Worm (Caenorhabditis elegans) whole organism, L4 larva: ENCODE data around the gene T19H12.12.
A peak's percentile ranks its signal among the peaks of the same experiment; 100 is the strongest.

Experiments
- F10B5.3 ChIP-seq: sonication (generic microtip); optimal IDR thresholded peaks from 2 replicates; lab custom pipeline; 2016; ENCODE audit warnings: mild to moderate bottlenecking, missing genetic modification characterization, missing compliant biosample characterization
- R02D3.7 ChIP-seq: fragments of 150-350 bp; sonication (generic microtip); optimal IDR thresholded peaks from 3 replicates; lab custom pipeline; 2014; ENCODE audit warnings: missing biosample characterization, missing genetic modification characterization
- arid-1 ChIP-seq: fragments of 200-800 bp; sonication (Bioruptor generic); conservative IDR thresholded peaks from 2 replicates; pipeline ENCODE4 v1.3.6; 2022; ENCODE audit warnings: missing genetic modification reagents, missing genetic modification characterization, missing compliant biosample characterization
- ceh-32 ChIP-seq: sonication (generic microtip); optimal IDR thresholded peaks from 2 replicates; lab custom pipeline; 2016; ENCODE audit warnings: mild to moderate bottlenecking, missing genetic modification characterization, missing compliant biosample characterization; ENCODE audit not compliant: poor library complexity
- ces-1 ChIP-seq: fragments of 150-350 bp; sonication (generic microtip); optimal IDR thresholded peaks from 4 replicates; lab custom pipeline; 2014; ENCODE audit warnings: missing biosample characterization, missing genetic modification reagents, missing genetic modification characterization
- dmd-6 ChIP-seq: fragments of 200-800 bp; sonication (Bioruptor generic); IDR thresholded peaks from 2 replicates; pipeline ENCODE4 v1.3.6; 2022; ENCODE audit warnings: missing genetic modification reagents, missing genetic modification characterization, missing compliant biosample characterization
- dmd-9 ChIP-seq: fragments of 200-800 bp; sonication (Bioruptor generic); IDR thresholded peaks from 2 replicates; pipeline ENCODE4 v1.3.6; 2022; ENCODE audit warnings: missing genetic modification reagents, missing genetic modification characterization, missing compliant biosample characterization
- dpl-1 ChIP-seq: fragments of 150-350 bp; optimal IDR thresholded peaks from 2 replicates; lab custom pipeline; 2014; ENCODE audit warnings: missing biosample characterization, missing genetic modification reagents, missing genetic modification characterization
- egl-27 ChIP-seq: sonication (generic microtip); optimal IDR thresholded peaks from 3 replicates; lab custom pipeline; 2017; ENCODE audit warnings: missing biosample characterization, missing genetic modification reagents, missing genetic modification characterization
- hlh-30 ChIP-seq: sonication (generic microtip); optimal IDR thresholded peaks from 2 replicates; lab custom pipeline; 2017; ENCODE audit warnings: antibody characterized with exemption, mild to moderate bottlenecking, missing genetic modification characterization, missing compliant biosample characterization; ENCODE audit not compliant: insufficient read depth
- hmg-1.1 ChIP-seq: fragments of 200-800 bp; sonication (Bioruptor generic); IDR thresholded peaks from 2 replicates; pipeline ENCODE4 v1.3.6; 2022; ENCODE audit warnings: missing genetic modification reagents, missing genetic modification characterization, missing compliant biosample characterization
- lin-13 ChIP-seq: fragments of 150-350 bp; optimal IDR thresholded peaks from 2 replicates; lab custom pipeline; 2014; ENCODE audit warnings: missing biosample characterization, missing genetic modification reagents, missing genetic modification characterization
- mxl-2 ChIP-seq: fragments of 200-800 bp; sonication (Bioruptor generic); conservative IDR thresholded peaks from 2 replicates; pipeline ENCODE4 v1.3.6; 2022; ENCODE audit warnings: missing genetic modification reagents, missing genetic modification characterization, missing compliant biosample characterization
- nhr-28 ChIP-seq: fragments of 150-350 bp; optimal IDR thresholded peaks from 2 replicates; lab custom pipeline; 2014; ENCODE audit warnings: missing biosample characterization, missing genetic modification characterization
- nhr-6 ChIP-seq: fragments of 150-350 bp; optimal IDR thresholded peaks from 2 replicates; lab custom pipeline; 2014; ENCODE audit warnings: missing biosample characterization, missing genetic modification characterization
- php-3 ChIP-seq: fragments of 200-800 bp; sonication (Bioruptor generic); IDR thresholded peaks from 2 replicates; pipeline ENCODE4 v1.3.6; 2022; ENCODE audit warnings: missing genetic modification reagents, missing genetic modification characterization, missing compliant biosample characterization
- skn-1 ChIP-seq: fragments of 150-350 bp; optimal IDR thresholded peaks from 2 replicates; lab custom pipeline; 2014; ENCODE audit warnings: missing biosample characterization, missing genetic modification characterization
- tag-97 ChIP-seq: fragments of 200-800 bp; sonication (Bioruptor generic); IDR thresholded peaks from 2 replicates; pipeline ENCODE4 v1.3.6; 2022; ENCODE audit warnings: missing genetic modification characterization, missing compliant biosample characterization
- unc-62 ChIP-seq, 3 experiments: fragments of 150-350 bp in 1 of 3; sonication (generic microtip); optimal IDR thresholded peaks in 2 of 3; peaks in 1 of 3; 1 replicate in 1 of 3; 2 replicates in 2 of 3; lab custom pipeline; 2014 to 2017; ENCODE audit warnings: missing biosample characterization in 3 of 3, missing genetic modification characterization in 3 of 3, missing genetic modification reagents in 3 of 3, missing genotype in 1 of 3

T19H12.12 gene

ce11 chrV:4924618-4925017 is 40.0 kb downstream of the T19H12.12 start, which contains the start of gene srh-20:
Gene srh-20 (plus strand): TSS chrV:4924918.
- TF ChIP-seq mxl-2 (GFP tag; lab: Robert Waterston, UW): no peak
- TF ChIP-seq hlh-30 (tag; lab: Kevin White, UChicago): no peak

ce11 chrV:4926371-4926770 is 41.8 kb downstream of the T19H12.12 start, which contains the start of gene srh-21:
Gene srh-21 (plus strand): TSS chrV:4926671.
- TF ChIP-seq hmg-1.1 (GFP tag; lab: Robert Waterston, UW) (no peak), R02D3.7 (no peak), dmd-6 (GFP tag; lab: Robert Waterston, UW) (no peak), dpl-1 (GFP tag; lab: Kevin White, UChicago) (no peak), php-3 (GFP tag; lab: Robert Waterston, UW) (no peak), unc-62 (GFP tag; optimal IDR thresholded peaks at IDR 0.05 in 1 of 2; lab: Kevin White, UChicago) (peak in 1 of 2 experiments; percentile 65), unc-62 (tag; optimal IDR thresholded peaks at IDR 0.05; lab: Kevin White, UChicago) (no peak), F10B5.3 (no peak)

ce11 chrV:4929842-4930241 is 45.3 kb downstream of the T19H12.12 start, which contains the start of gene str-205:
Gene str-205 (minus strand): TSS chrV:4929942.
- TF ChIP-seq R02D3.7 (no peak), arid-1 (no peak), dmd-9 (no peak), ceh-32 (tag; lab: Kevin White, UChicago) (no peak), tag-97 (GFP tag; lab: Robert Waterston, UW) (no peak), nhr-6 (tag; lab: Kevin White, UChicago) (no peak), skn-1 (tag; lab: Kevin White, UChicago) (no peak)

- TF ChIP-seq egl-27 (tag; lab: Kevin White, UChicago): no peak
- peak in 1 of 2 experiments; percentile 90 for TF ChIP-seq unc-62 (GFP tag; optimal IDR thresholded peaks at IDR 0.05 in 1 of 2; lab: Kevin White, UChicago)
- TF ChIP-seq unc-62 (tag; optimal IDR thresholded peaks at IDR 0.05; lab: Kevin White, UChicago): no peak
Observed at ce11 chrV:4932814-4933213, 48.2 kb downstream of the T19H12.12 start, which contains the start of gene C02E7.10. Gene C02E7.10 (minus strand): TSS chrV:4933045.

ce11 chrV:4933268-4933667 is 48.7 kb downstream of the T19H12.12 start:
- TF ChIP-seq lin-13 (no peak), unc-62 (GFP tag; optimal IDR thresholded peaks at IDR 0.05 in 1 of 2; lab: Kevin White, UChicago) (peak in 1 of 2 experiments; percentile 98), unc-62 (tag; optimal IDR thresholded peaks at IDR 0.05; lab: Kevin White, UChicago) (no peak), hmg-1.1 (GFP tag; lab: Robert Waterston, UW) (no peak)
- TF ChIP-seq, all 104 proteins: peak for 1

- TF ChIP-seq ces-1 (GFP tag; lab: Kevin White, UChicago): no peak
- TF ChIP-seq nhr-28 (tag; lab: Kevin White, UChicago): no peak
Observed at ce11 chrV:4934406-4934805, 49.8 kb downstream of the T19H12.12 start, which contains the start of gene catp-2. Gene catp-2 (plus strand): TSS chrV:4934706.
